Fruit fly (Drosophila melanogaster): Measurements from ENCODE around the gene CG13071.

- TF ChIP-seq cic (GFP tag; optimal IDR thresholded peaks at IDR 0.05) (no peak), bab1 (GFP tag; optimal IDR thresholded peaks at IDR 0.05) (no peak)
Measured at dm6 chr3L:16295447-16295846, 32.9 kb downstream of the CG13071 start, which contains the start of gene CG4962.
